Worm (Caenorhabditis elegans) whole organism, L4 larva: ENCODE results near the gene C30H6.8.

ENCODE experiments used
- F10B5.3 ChIP-seq: sonication (generic microtip); optimal IDR thresholded peaks from 2 replicates; lab custom pipeline; 2016; ENCODE audit warnings: mild to moderate bottlenecking, missing genetic modification characterization, missing compliant biosample characterization
- F26F4.8 ChIP-seq: fragments of 200-800 bp; sonication (Bioruptor generic); conservative IDR thresholded peaks from 2 replicates; pipeline ENCODE4 v1.3.6; 2022; ENCODE audit warnings: missing genetic modification characterization, missing compliant biosample characterization
- ceh-32 ChIP-seq: sonication (generic microtip); optimal IDR thresholded peaks from 2 replicates; lab custom pipeline; 2016; ENCODE audit warnings: mild to moderate bottlenecking, missing genetic modification characterization, missing compliant biosample characterization; ENCODE audit not compliant: poor library complexity
- cey-2 ChIP-seq: sonication (generic microtip); optimal IDR thresholded peaks from 3 replicates; lab custom pipeline; 2017; ENCODE audit warnings: missing genetic modification characterization, mild to moderate bottlenecking, missing compliant biosample characterization, antibody characterized with exemption, borderline replicate concordance; ENCODE audit not compliant: insufficient read depth
- ctbp-1 ChIP-seq: fragments of 200-800 bp; sonication (Bioruptor generic); IDR thresholded peaks from 2 replicates; pipeline ENCODE4 v1.3.6; 2022; ENCODE audit warnings: missing genetic modification reagents, missing genetic modification characterization, missing compliant biosample characterization
- daf-16 ChIP-seq, 3 experiments: sonication (generic microtip); optimal IDR thresholded peaks; 2 replicates each; lab custom pipeline; 2016 to 2017; ENCODE audit warnings: missing genetic modification characterization in 3 of 3, missing genetic modification reagents in 3 of 3, mild to moderate bottlenecking in 2 of 3, missing compliant biosample characterization in 2 of 3, missing biosample characterization in 1 of 3, moderate library complexity in 1 of 3
- dpl-1 ChIP-seq: fragments of 150-350 bp; optimal IDR thresholded peaks from 2 replicates; lab custom pipeline; 2014; ENCODE audit warnings: missing biosample characterization, missing genetic modification reagents, missing genetic modification characterization
- mdl-1 ChIP-seq, 2 experiments: fragments of 150-350 bp in 1 of 2; sonication (generic microtip) in 1 of 2; optimal IDR thresholded peaks; 2 replicates each; lab custom pipeline; 2014 to 2017; ENCODE audit warnings: missing biosample characterization in 2 of 2, missing genetic modification characterization in 2 of 2
- mdt-29 ChIP-seq: fragments of 200-800 bp; sonication (Bioruptor generic); IDR thresholded peaks from 2 replicates; pipeline ENCODE4 v1.3.6; 2022; ENCODE audit warnings: missing genetic modification reagents, missing genetic modification characterization, missing compliant biosample characterization
- nhr-10 ChIP-seq: fragments of 150-350 bp; optimal IDR thresholded peaks from 2 replicates; lab custom pipeline; 2014; ENCODE audit warnings: missing biosample characterization, missing genetic modification characterization
- nhr-11 ChIP-seq: fragments of 150-350 bp; optimal IDR thresholded peaks from 2 replicates; lab custom pipeline; 2014; ENCODE audit warnings: missing biosample characterization, missing genetic modification characterization
- snpc-4 ChIP-seq: fragments of 150-350 bp; optimal IDR thresholded peaks from 2 replicates; lab custom pipeline; 2014; ENCODE audit warnings: missing biosample characterization, missing genetic modification characterization
- unc-62 ChIP-seq, 3 experiments: fragments of 150-350 bp in 1 of 3; sonication (generic microtip); optimal IDR thresholded peaks in 2 of 3; peaks in 1 of 3; 1 replicate in 1 of 3; 2 replicates in 2 of 3; lab custom pipeline; 2014 to 2017; ENCODE audit warnings: missing biosample characterization in 3 of 3, missing genetic modification characterization in 3 of 3, missing genetic modification reagents in 3 of 3, missing genotype in 1 of 3

The C30H6.8 gene

DNA sequence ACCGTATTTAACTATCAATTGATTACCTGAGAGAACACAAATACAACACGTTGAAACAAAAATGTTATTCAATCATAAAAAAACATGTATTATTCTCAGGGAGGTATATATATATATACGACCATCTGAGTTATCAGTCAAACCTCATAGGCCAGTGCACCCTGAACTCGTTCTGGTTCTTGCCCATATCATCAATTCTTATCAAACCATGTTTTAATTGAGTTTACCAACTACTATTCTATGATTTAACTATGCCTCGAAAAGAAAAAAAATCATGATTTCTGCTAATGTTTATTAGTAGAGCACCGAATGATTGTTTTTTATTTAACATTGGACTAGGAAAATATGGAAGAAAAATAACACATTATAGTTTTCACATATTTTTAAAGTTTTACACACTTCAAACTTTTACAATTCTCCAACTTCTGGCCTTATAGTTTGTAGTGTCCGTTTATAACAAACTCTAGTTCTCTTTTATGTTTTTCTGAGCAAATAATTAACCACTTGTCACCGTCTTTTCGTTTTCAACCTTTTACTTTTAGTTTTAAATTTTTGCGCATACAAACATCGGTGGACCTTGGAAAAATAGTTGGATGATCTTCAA lies 50.2 kb downstream of the C30H6.8 start (continued):
- TF ChIP-seq mdl-1 (tag; optimal IDR thresholded peaks at IDR 0.05; lab: Kevin White, UChicago) (no peak), snpc-4 (tag; lab: Kevin White, UChicago) (no peak), dpl-1 (GFP tag; lab: Kevin White, UChicago) (no peak), F26F4.8 (GFP tag; lab: Robert Waterston, UW) (no peak), cey-2 (tag; lab: Kevin White, UChicago) (no peak), ctbp-1 (no peak), nhr-10 (tag; lab: Kevin White, UChicago) (no peak), mdt-29 (GFP tag; lab: Robert Waterston, UW) (no peak), unc-62 (GFP tag; optimal IDR thresholded peaks at IDR 0.05 in 1 of 2; lab: Kevin White, UChicago) (peak in 1 of 2 experiments; percentile 93), unc-62 (tag; optimal IDR thresholded peaks at IDR 0.05; lab: Kevin White, UChicago) (no peak), nhr-11 (no peak), ceh-32 (no peak), F10B5.3 (no peak), daf-16 (GFP tag; optimal IDR thresholded peaks at IDR 0.05; lab: Kevin White, UChicago) (no peak), daf-16 (tag; optimal IDR thresholded peaks at IDR 0.05; lab: Kevin White, UChicago) (peak; percentile 53)
